Worm (Caenorhabditis elegans): ENCODE results near the gene fbxa-183.
A peak's percentile ranks its signal among the peaks of the same experiment; 100 is the strongest.

Gene fbxa-183

DNA sequence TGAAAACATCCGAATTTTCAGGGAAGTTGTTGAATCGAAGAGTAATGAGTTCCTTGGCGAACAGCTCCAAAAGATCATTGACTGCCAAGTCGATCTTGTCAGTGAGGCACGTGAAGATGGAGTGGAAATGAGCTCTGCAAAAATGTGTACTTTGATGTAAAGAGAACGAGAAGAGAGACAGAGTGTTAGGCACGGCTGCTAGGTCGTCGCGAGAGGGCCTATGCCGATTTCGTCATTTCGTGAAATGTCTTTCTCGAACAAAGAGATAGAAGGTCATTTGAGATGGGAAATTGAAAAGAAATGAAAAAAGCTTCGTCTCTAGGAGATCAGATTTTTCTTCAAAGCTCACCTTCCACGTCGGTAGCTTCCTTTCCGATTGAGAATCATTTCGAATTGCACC lies 2.6 kb downstream of the fbxa-183 start:
- no peak for TF ChIP-seq ceh-43 (GFP tag; optimal IDR thresholded peaks at IDR 0.05)
- TF ChIP-seq ces-1 (GFP tag; optimal IDR thresholded peaks at IDR 0.05), result no peak
- no peak for TF ChIP-seq mab-5 (tag; optimal IDR thresholded peaks at IDR 0.05)
- TF ChIP-seq snpc-4 (tag; optimal IDR thresholded peaks at IDR 0.05), result no peak
- TF ChIP-seq elt-1 (tag; optimal IDR thresholded peaks at IDR 0.05; ENCODE audit: borderline replicate concordance, insufficient read depth), result no peak
- TF ChIP-seq ham-2 (GFP tag; optimal IDR thresholded peaks at IDR 0.05), result no peak
- no peak for TF ChIP-seq cnd-1 (tag; optimal IDR thresholded peaks at IDR 0.05)
- no peak for TF ChIP-seq ceh-39 (tag; optimal IDR thresholded peaks at IDR 0.05)
- TF ChIP-seq sptf-1 (tag; optimal IDR thresholded peaks at IDR 0.05), result no peak

DNA sequence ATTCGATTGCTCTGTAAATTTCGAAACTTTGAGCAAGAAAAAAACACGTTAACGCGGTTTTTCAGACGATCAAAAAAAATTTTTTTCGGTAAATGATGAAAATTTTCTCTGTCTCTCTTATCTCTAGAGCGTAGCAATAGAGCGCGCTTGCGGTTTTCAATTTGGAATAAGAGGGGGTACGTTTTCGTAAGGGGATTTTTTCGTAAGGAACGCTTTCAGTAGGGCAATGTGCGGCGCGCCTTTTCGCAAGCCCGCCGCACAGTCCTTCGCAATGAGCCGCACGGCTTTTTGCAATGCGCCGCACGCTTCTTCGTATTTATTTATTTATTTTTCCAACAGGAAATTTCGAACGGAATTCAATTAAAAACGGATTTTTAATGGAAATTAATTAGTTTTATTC lies 5.6 kb downstream of the fbxa-183 start, which contains the start of gene F44E7.4:
Gene F44E7.4 (minus strand): TSS at position 13 of the 400 bp plus-strand sequence.
- TF ChIP-seq lsy-2 (tag; optimal IDR thresholded peaks at IDR 0.05), result peak; percentile 43
- TF ChIP-seq lin-13 (tag; optimal IDR thresholded peaks at IDR 0.05), result peak; percentile 18
- TF ChIP-seq unc-120 (tag; optimal IDR thresholded peaks at IDR 0.05; ENCODE audit: poor library complexity, severe bottlenecking), result peak; percentile 7
- TF ChIP-seq mep-1 (tag; optimal IDR thresholded peaks at IDR 0.05), result peak; percentile 61

DNA sequence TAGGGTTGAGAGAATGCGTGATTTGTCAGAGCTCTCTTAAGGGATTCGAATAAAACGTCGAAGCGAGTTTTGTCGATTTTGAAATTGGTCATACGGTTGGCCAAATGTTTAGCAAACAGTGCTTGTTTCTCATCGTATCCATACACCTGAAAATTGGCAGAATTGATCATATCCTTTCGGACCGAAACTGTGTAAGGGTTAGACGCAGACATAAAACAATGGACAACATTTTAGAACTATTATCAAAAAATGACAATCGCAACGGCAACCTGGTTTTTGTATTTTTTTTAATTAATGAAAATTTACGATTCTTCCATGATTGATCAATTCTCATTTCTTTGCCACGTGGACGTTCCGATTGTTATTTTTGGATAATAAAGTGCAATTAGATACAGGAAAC lies 8.4 kb downstream of the fbxa-183 start:
- no peak for TF ChIP-seq lin-32 (GFP tag; optimal IDR thresholded peaks at IDR 0.05)
- no peak for TF ChIP-seq nhr-76 (tag; optimal IDR thresholded peaks at IDR 0.05)
- TF ChIP-seq cnd-1 (tag; optimal IDR thresholded peaks at IDR 0.05), result no peak
- TF ChIP-seq lin-13 (tag; optimal IDR thresholded peaks at IDR 0.05), result no peak
- TF ChIP-seq ceh-83 (GFP tag; optimal IDR thresholded peaks at IDR 0.05), result no peak
- TF ChIP-seq blmp-1 (tag; optimal IDR thresholded peaks at IDR 0.05), result no peak
- TF ChIP-seq elt-3 (tag; optimal IDR thresholded peaks at IDR 0.05), result no peak
- no peak for TF ChIP-seq zip-8 (tag; optimal IDR thresholded peaks at IDR 0.05)
- TF ChIP-seq sem-2 (GFP tag; optimal IDR thresholded peaks at IDR 0.05), result no peak
- no peak for TF ChIP-seq elt-1 (tag; optimal IDR thresholded peaks at IDR 0.05; ENCODE audit: borderline replicate concordance, insufficient read depth)
- no peak for TF ChIP-seq tbx-8 (GFP tag; optimal IDR thresholded peaks at IDR 0.05)
- no peak for TF ChIP-seq nhr-12 (tag; optimal IDR thresholded peaks at IDR 0.05)
- no peak for TF ChIP-seq pha-4 (tag; optimal IDR thresholded peaks at IDR 0.05)
- no peak for TF ChIP-seq mab-5 (tag; optimal IDR thresholded peaks at IDR 0.05)
- TF ChIP-seq ceh-43 (GFP tag; optimal IDR thresholded peaks at IDR 0.05), result no peak
- TF ChIP-seq snpc-4 (tag; optimal IDR thresholded peaks at IDR 0.05), result no peak
- TF ChIP-seq ztf-11 (tag; optimal IDR thresholded peaks at IDR 0.05), result no peak
- no peak for TF ChIP-seq flh-1 (GFP tag; optimal IDR thresholded peaks at IDR 0.05)
- TF ChIP-seq nhr-2 (tag; optimal IDR thresholded peaks at IDR 0.05), result no peak

DNA sequence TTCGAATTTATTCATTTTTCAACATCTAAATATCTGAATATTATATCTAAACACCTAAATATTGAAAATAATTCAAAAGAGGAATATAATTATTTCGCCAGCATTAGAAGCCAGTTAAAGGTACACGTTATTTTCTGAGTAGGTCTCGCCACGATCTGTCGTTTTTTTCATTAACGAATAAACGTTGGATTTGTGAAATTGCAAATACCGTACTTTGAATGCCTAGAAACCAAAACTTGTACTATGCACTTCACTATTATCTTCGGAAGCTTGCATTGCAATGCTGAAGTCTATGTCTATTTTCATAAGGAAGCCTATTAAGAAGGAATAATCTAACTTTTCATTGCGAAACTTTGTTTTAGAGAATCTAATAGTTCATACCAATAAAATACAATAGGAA lies 10.1 kb downstream of the fbxa-183 start:
- TF ChIP-seq ces-1 (GFP tag; optimal IDR thresholded peaks at IDR 0.05) (no peak), elt-1 (tag; optimal IDR thresholded peaks at IDR 0.05; ENCODE audit: borderline replicate concordance, insufficient read depth) (no peak), sptf-1 (tag; optimal IDR thresholded peaks at IDR 0.05) (no peak), ceh-43 (GFP tag; optimal IDR thresholded peaks at IDR 0.05) (no peak), lin-32 (GFP tag; optimal IDR thresholded peaks at IDR 0.05) (no peak), pha-4 (tag; optimal IDR thresholded peaks at IDR 0.05) (no peak), blmp-1 (tag; optimal IDR thresholded peaks at IDR 0.05) (no peak), mep-1 (tag; optimal IDR thresholded peaks at IDR 0.05) (no peak), nhr-12 (tag; optimal IDR thresholded peaks at IDR 0.05) (no peak)

DNA sequence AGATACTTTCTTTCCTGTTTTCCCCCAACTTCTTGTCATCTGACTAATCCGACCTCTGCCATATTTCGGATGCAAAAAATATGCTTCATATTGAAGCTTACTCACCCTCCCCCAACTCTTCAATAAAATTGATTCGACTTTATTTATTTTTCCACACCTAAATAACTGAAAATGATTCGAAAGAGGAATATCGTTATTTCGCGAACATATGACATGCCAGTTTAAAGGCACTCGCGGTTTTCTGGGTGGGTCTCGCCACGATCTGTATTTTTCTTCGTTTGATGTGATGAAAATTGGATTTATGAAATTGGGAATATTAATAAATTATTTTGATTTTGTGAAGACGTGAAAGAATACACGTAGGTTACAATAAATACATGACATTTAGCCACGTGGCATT lies 11.0 kb downstream of the fbxa-183 start, which contains the start of gene F44E7.3:
Gene F44E7.3 (plus strand): TSS at position 319 of the 400 bp plus-strand sequence.
- no peak for TF ChIP-seq pha-4 (tag; optimal IDR thresholded peaks at IDR 0.05)
- no peak for TF ChIP-seq ztf-11 (tag; optimal IDR thresholded peaks at IDR 0.05)

DNA sequence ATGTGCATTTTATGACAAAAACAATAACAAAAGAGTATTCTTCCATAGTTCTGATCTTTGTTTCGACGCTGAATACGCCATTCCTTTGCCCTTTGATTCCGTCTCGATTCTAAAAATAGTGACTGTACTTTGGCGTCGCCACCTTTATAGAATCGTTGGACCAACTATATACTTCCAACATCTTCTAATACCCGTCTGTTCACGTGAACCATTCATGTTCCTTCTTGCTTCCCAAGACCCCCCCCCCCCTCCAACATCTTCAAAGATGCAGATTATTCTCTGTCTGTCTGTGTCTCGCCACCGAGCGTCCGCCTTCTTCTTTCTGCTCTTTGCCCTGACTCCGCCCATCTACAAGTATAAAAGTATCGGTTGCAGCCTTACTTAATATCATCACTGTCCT lies 12.6 kb downstream of the fbxa-183 start:
- TF ChIP-seq lin-32 (GFP tag; optimal IDR thresholded peaks at IDR 0.05) (no peak), nhr-12 (tag; optimal IDR thresholded peaks at IDR 0.05) (no peak), blmp-1 (tag; optimal IDR thresholded peaks at IDR 0.05) (no peak), ceh-83 (GFP tag; optimal IDR thresholded peaks at IDR 0.05) (no peak), flh-1 (GFP tag; optimal IDR thresholded peaks at IDR 0.05) (no peak), lin-13 (tag; optimal IDR thresholded peaks at IDR 0.05) (no peak), zip-8 (tag; optimal IDR thresholded peaks at IDR 0.05) (no peak), ham-2 (GFP tag; optimal IDR thresholded peaks at IDR 0.05) (no peak), ceh-43 (GFP tag; optimal IDR thresholded peaks at IDR 0.05) (no peak), bed-3 (GFP tag; optimal IDR thresholded peaks at IDR 0.05) (no peak)
